Worm (Caenorhabditis elegans): ENCODE data around the gene C48B4.6.

ce11 chrIII:9513569-9513968 is 44.8 kb downstream of the C48B4.6 start, which contains the start of gene F55H2.8:
- no peak for TF ChIP-seq nhr-28 (tag; optimal IDR thresholded peaks at IDR 0.05)
- no peak for TF ChIP-seq ceh-82 (tag; optimal IDR thresholded peaks at IDR 0.05)
- TF ChIP-seq nhr-77 (tag; optimal IDR thresholded peaks at IDR 0.05) = no peak
- no peak for TF ChIP-seq aly-2 (tag; optimal IDR thresholded peaks at IDR 0.05)
- no peak for TF ChIP-seq ama-1 (optimal IDR thresholded peaks at IDR 0.05)
- TF ChIP-seq pha-4 (tag; optimal IDR thresholded peaks at IDR 0.05) = no peak
- no peak for TF ChIP-seq egl-5 (tag; optimal IDR thresholded peaks at IDR 0.05)
